Fruit fly (Drosophila melanogaster): ENCODE data around the gene Pgam5.

Pgam5 gene

dm6 chrX:1854070-1854469, 19.3 kb downstream of the Pgam5 start (continued):
- TF ChIP-seq aop (GFP tag; IDR thresholded peaks at IDR 0.05): no peak
- no peak for TF ChIP-seq nerfin-1 (tag; optimal IDR thresholded peaks at IDR 0.05)
- 0 out of 2 replicates have a peak, but pooled peaks have one; percentile 13 for TF ChIP-seq ap (GFP tag; IDR thresholded peaks at IDR 0.05)
- TF ChIP-seq Sry-β (GFP tag; optimal IDR thresholded peaks at IDR 0.05): no peak
- peak; percentile 71; the same call in 1 of the 3 replicates for TF ChIP-seq C15 (GFP tag; IDR thresholded peaks at IDR 0.05)
- peak; percentile 57 for TF ChIP-seq CG13624 (GFP tag; optimal IDR thresholded peaks at IDR 0.05)
- TF ChIP-seq Ets97D (GFP tag; optimal IDR thresholded peaks at IDR 0.05): peak; percentile 12
- no peak for TF ChIP-seq Kr (GFP tag; optimal IDR thresholded peaks at IDR 0.05)
- TF ChIP-seq Gsc (GFP tag; IDR thresholded peaks at IDR 0.05): no peak
- no peak for TF ChIP-seq chm (GFP tag; IDR thresholded peaks at IDR 0.05)
- peak; percentile 10 for TF ChIP-seq ind (GFP tag; optimal IDR thresholded peaks at IDR 0.05)
- TF ChIP-seq CG34224 (GFP tag; IDR thresholded peaks at IDR 0.05; ENCODE audit: partially characterized antibody): no peak
- TF ChIP-seq hth (optimal IDR thresholded peaks at IDR 0.05): no peak
- peak; percentile 40 for TF ChIP-seq CG9817 (tag; optimal IDR thresholded peaks at IDR 0.05)
- TF ChIP-seq Ptx1 (GFP tag; IDR thresholded peaks at IDR 0.05): no peak
- TF ChIP-seq CG32772 (GFP tag; IDR thresholded peaks at IDR 0.05): 0 out of 2 replicates have a peak, but pooled peaks have one; percentile 21
- no peak for TF ChIP-seq nom (GFP tag; optimal IDR thresholded peaks at IDR 0.05)
- TF ChIP-seq wdn (GFP tag; IDR thresholded peaks at IDR 0.05): peak; percentile 60; the same call in 1 of the 2 replicates
- TF ChIP-seq eve (GFP tag; optimal IDR thresholded peaks at IDR 0.05): no peak
- no peak for TF ChIP-seq D19A (tag; optimal IDR thresholded peaks at IDR 0.05)
- TF ChIP-seq CG4282 (GFP tag; optimal IDR thresholded peaks at IDR 0.05): peak; percentile 24
- TF ChIP-seq Usf (GFP tag; optimal IDR thresholded peaks at IDR 0.05): no peak
- peak; percentile 84 for TF ChIP-seq schlank (tag; optimal IDR thresholded peaks at IDR 0.05)
- no peak for TF ChIP-seq CG11723 (GFP tag; optimal IDR thresholded peaks at IDR 0.05)
- TF ChIP-seq bigmax (GFP tag; optimal IDR thresholded peaks at IDR 0.05): peak; percentile 4
- peak; percentile 15 for TF ChIP-seq CG10274 (GFP tag; optimal IDR thresholded peaks at IDR 0.05)
- no peak for TF ChIP-seq hbn (GFP tag; IDR thresholded peaks at IDR 0.05; ENCODE audit: partially characterized antibody)
- TF ChIP-seq peb (GFP tag; IDR thresholded peaks at IDR 0.05): no peak
- peak; percentile 14 for TF ChIP-seq Sox102F (GFP tag; optimal IDR thresholded peaks at IDR 0.05)
- TF ChIP-seq CG14667 (GFP tag; IDR thresholded peaks at IDR 0.05): no peak

dm6 chrX:1849914-1850313, 23.5 kb downstream of the Pgam5 start:
- no peak for TF ChIP-seq CG13287 (GFP tag; IDR thresholded peaks at IDR 0.05; ENCODE audit: partially characterized antibody)
- TF ChIP-seq CG10565 (GFP tag; optimal IDR thresholded peaks at IDR 0.05): peak; percentile 26
- peak; percentile 68 for TF ChIP-seq maf-S (GFP tag; optimal IDR thresholded peaks at IDR 0.05)
- TF ChIP-seq crp (GFP tag; optimal IDR thresholded peaks at IDR 0.05): peak in 1 of 2 experiments; percentile 20
- peak; percentile 70 for TF ChIP-seq Asciz (GFP tag; optimal IDR thresholded peaks at IDR 0.05)
- peak; percentile 81 for TF ChIP-seq Aef1 (GFP tag; IDR thresholded peaks at IDR 0.05)
- TF ChIP-seq grau (tag; optimal IDR thresholded peaks at IDR 0.05): peak; percentile 91
- TF ChIP-seq CG11398 (GFP tag; optimal IDR thresholded peaks at IDR 0.05): peak; percentile 35
- peak; percentile 89 for TF ChIP-seq CG11504 (tag; optimal IDR thresholded peaks at IDR 0.05)
- TF ChIP-seq HmgZ (tag; optimal IDR thresholded peaks at IDR 0.05): peak; percentile 95
- peak; percentile 90 for TF ChIP-seq caup (GFP tag; optimal IDR thresholded peaks at IDR 0.05; ENCODE audit: severe bottlenecking)
- no peak for TF ChIP-seq CG4360 (GFP tag; IDR thresholded peaks at IDR 0.05)
- TF ChIP-seq CG10321 (GFP tag; IDR thresholded peaks at IDR 0.05): peak; percentile 53; the same call in 1 of the 2 replicates
- no peak for TF ChIP-seq Lim3 (GFP tag; IDR thresholded peaks at IDR 0.05)
- peak; percentile 63 for TF ChIP-seq CG12942 (GFP tag; optimal IDR thresholded peaks at IDR 0.05)
- peak; percentile 43 for TF ChIP-seq ssp (GFP tag; IDR thresholded peaks at IDR 0.05)
- TF ChIP-seq tin (GFP tag; optimal IDR thresholded peaks at IDR 0.05): peak; percentile 67
- peak; percentile 21 for TF ChIP-seq NK7.1 (GFP tag; optimal IDR thresholded peaks at IDR 0.05)
- peak; percentile 53 for TF ChIP-seq shn (GFP tag; optimal IDR thresholded peaks at IDR 0.05)
- peak; percentile 85 for TF ChIP-seq Dbx (GFP tag; IDR thresholded peaks at IDR 0.05)
- peak; percentile 85 for TF ChIP-seq CG12219 (GFP tag; optimal IDR thresholded peaks at IDR 0.05)
- peak; percentile 72 for TF ChIP-seq CG30431 (GFP tag; optimal IDR thresholded peaks at IDR 0.05)
- TF ChIP-seq CkIIα-i1 (GFP tag; IDR thresholded peaks at IDR 0.05): no peak

All from whole organism, embryonic.